Worm (Caenorhabditis elegans) whole organism, dauer: ENCODE data around the gene F45F2.11.

Source experiments
- unc-62 ChIP-seq: sonication (generic microtip); optimal IDR thresholded peaks from 2 replicates; lab custom pipeline; 2017; ENCODE audit warnings: missing biosample characterization, missing genetic modification reagents, missing genetic modification characterization

F45F2.11 gene

DNA sequence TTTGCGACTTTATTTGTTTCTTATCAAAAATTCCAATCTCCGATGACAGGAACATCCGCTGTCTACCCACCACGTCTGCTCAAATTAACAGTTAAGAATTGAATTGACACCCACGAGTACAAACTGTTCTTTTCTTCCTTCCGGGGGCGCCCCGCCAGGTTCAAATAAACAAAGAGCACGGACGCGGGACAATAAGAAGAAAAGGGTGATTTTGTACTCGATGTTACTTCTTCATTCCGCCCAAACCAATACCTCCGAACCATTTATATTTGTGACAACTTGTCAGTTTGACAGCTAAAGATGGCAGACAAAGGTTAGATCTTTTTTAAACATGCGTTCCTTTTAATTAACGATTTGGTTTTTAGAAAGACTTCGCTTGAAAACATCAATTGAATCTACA, 5.1 kb upstream of the F45F2.11 start, which contains the start of gene otpl-6:
Gene otpl-6, plus strand, starts transcription at position 301 of the 400 bp plus-strand sequence.
- TF ChIP-seq unc-62: no peak

DNA sequence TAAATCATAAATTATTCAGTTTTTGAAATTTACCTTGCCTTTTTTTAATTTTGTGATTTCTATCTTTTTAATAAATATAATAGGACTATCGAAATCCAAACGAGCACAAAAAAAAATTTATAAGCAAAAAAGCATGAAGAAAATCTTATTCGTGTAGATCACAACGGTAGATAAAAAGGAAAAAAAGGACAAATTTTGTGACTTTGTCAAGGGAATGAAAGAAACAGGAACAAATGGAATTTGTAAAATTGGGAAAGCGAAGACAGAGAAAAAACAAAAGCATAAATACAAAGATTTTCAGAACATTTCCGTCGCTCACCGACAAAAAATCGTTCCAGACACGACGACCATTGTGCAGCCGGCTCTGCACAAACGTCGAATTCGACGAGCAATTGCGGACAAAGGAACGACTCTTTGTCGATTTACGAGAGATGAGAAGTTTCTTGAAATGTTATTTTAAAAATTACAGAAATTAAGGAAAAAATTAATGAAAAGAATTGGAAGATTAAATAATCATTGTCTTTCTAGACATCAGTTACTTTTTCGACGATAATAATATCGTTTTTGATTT, 1.8 kb downstream of the F45F2.11 start, which contains the start of gene F45F2.10:
Gene F45F2.10, minus strand, starts transcription at position 51 of the 571 bp plus-strand sequence.
- no peak for TF ChIP-seq unc-62

DNA sequence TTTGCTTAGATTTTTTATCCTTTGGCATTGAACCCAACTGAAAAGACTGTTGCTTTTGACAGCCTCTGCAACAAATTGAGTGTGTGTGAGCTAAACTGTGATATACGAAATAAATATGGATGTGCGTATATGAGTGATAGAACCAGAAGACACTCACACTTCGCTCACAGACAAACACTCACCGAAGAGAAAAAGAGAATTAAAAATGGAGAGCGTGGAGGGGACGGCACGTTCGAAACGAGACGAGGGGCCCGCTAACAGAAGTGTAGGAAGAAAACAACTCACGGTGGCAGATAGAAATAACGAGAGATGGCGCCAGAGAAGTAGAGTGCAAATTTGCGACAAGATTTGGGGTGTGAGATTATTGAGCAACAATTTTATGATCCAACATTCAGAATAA, 2.4 kb downstream of the F45F2.11 start:
- no peak for TF ChIP-seq unc-62

DNA sequence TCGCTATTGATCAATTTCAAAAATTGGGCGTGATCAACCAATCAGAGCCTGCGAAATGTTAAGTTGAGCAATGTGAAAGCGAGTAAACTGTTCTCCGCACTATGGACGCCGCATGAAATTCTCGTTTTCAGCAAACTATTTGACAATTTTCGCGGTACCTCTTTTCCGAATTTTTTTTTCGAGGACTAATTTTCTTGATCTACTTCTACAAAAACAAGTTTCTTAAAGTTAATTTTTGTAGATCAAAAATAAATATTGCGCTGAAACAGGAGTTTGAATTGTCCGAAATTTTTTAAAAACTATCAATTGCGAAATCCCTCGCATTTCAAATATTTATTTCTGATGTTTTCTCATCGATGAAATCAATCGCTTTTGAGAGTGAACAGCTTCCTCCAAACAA, 3.0 kb downstream of the F45F2.11 start:
- TF ChIP-seq unc-62: no peak

DNA sequence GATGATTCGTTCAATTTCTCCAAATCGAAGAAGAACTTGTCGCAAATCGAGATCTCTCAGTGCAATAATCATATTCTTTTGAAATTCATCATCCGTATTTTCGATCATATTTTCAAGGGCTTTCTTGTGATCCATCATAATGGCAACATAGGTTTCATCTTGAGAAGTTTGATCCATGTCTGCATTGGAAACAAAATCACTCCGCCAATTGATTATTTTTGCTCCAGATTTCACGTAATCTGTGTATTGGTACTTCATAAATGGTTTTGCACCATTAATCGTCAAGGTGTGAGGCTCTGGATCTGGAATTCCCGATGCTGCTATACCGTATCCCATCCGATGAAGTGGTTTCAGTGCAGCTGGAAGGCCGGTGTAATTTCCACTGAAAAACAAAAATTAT, 4.3 kb downstream of the F45F2.11 start:
- TF ChIP-seq unc-62: no peak

DNA sequence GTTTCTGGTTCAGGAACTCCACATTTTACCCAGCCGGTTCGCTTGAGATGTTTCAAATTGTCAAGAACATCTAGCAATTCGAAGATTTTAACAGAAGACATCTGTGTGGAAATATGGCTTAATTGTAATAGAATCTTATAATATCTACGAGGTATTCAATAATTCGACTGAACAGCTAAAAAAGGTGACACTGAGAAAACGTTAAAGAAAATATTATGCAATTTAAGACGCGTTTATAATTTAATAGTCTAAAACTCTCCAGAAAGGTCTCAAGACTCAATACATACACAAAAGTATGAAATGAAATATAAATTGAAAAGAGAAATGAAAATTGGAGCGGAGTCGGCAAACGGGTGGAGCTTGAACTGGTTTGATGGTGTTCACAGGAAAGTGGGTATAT, 7.3 kb downstream of the F45F2.11 start, which contains the start of gene F45F2.9:
Gene F45F2.9, minus strand, starts transcription at position 101 of the 400 bp plus-strand sequence.
- TF ChIP-seq unc-62: no peak

DNA sequence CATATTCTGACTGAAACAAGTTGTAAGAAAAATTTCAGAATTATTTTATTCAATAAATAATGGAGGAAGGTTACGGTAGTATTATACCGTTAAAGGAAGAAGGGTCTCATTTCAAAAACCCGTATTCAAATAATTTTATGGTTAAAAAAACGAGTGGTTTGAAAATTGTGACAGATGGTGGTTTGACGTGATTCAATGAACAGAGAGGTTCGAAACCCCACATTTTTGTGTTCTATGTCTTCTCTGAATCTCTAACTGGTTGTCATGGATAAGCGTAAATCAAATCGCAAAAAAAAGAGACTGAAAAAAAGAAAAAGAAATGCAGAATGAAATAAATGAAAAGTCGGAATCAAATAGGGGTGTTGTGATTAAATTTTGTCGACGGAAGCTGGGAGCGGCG, 13.4 kb downstream of the F45F2.11 start, which contains the start of gene ZK994.6:
Gene ZK994.6, minus strand, starts transcription at position 101 of the 400 bp plus-strand sequence.
- no peak for TF ChIP-seq unc-62

DNA sequence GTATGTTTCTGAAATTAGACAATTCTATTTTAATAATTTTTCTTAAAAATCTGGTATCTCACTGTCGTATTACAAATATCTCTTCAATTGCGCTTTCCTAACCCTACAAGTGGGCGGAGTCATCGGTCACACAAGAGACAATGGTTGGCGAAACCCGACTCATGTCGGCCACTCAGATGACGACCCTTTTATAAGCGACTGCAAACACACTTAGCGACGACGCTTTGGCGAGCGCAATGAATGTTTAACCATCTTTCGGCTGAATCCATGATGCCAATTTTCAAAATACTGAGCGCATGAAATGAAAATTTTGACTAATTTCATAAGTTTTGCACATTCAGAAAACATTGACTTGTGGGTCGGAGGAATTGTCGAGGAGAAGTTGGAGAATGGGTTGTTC, 20.3 kb downstream of the F45F2.11 start:
- TF ChIP-seq unc-62: no peak

DNA sequence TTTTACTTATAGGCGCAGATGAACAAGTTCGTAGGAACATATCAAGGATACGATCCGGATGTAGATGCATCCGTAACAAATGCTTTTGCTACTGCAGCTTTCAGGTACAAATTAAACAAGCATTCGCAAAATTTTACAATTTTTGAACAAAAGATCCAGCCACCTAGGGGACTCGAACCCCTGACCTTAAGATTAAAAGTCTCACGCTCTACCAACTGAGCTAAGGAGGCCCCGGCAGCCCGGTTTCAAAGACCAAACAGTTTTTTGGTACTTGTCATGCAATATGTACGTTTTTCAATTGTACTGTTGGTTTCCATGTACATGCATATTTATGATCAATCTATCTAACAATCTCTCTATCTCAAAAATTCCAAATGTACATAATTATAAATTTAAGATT, 21.3 kb downstream of the F45F2.11 start:
- TF ChIP-seq unc-62: no peak

DNA sequence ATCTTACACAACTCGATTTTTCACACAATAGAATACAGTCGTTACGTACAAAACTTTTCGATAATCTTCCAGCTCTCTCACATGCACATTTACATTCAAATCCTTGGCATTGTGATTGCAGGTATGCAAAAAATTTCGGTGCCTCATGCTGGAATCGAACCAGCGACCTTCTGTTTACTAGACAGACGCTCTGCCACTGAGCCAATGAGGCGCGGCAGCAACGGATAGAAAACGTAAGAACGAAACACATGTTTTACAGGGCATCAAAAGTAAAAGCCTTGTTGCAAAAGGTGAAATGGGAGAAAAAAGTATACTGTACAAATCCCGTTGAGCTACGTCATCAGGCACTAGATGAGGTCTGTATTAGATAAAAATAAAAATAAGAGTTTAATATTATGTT, 24.7 kb downstream of the F45F2.11 start:
- TF ChIP-seq unc-62: no peak

DNA sequence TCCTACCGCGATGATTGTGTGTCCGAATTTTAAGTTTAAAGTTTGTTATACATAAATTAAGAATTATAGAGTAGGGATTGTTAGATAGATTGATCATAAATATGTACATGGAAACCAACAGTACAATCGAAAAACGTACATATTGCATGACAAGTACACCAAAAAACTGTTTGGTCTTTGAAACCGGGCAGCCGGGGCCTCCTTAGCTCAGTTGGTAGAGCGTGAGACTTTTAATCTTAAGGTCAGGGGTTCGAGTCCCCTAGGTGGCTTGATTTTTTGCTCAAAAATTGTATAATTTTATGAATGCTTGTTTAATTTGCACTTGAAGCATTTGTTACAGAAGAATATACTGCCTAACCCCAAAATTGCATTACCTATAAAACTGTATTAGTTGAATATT, 25.6 kb downstream of the F45F2.11 start:
- no peak for TF ChIP-seq unc-62

DNA sequence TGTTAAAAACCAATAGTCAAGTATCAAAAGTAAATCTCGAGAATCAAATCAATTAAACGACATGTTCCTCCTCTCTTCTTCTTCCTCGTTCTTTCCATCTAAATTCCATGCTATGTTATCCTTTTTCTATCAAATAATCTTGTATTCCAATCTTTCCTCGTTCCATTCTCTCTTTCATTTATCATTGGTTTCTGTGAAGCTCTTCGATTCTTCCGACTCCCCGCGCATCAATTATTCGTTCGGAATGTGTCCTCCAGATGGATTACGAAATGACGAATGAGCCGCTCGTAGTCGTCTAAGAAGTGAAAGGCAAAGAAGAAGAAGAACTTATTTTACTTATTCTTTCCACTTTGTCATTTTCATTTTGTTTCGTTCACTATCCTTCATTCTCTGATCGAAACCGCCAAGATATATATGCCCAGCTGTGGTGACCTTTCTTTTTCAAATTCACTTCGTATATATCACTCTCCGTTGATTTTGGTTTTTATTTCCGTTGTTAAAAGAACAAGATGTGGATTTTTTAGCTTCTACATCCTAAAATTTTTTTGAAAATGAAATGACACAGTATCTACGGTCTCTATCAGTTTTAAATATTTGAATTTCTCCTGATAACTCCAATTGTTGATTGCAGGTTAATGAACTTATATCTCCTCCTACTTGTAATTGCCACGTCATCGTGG, 26.3 kb downstream of the F45F2.11 start, which contains the start of gene pxn-1:
Gene pxn-1, plus strand, starts transcription at position 630 of the 680 bp plus-strand sequence.
- no peak for TF ChIP-seq unc-62

DNA sequence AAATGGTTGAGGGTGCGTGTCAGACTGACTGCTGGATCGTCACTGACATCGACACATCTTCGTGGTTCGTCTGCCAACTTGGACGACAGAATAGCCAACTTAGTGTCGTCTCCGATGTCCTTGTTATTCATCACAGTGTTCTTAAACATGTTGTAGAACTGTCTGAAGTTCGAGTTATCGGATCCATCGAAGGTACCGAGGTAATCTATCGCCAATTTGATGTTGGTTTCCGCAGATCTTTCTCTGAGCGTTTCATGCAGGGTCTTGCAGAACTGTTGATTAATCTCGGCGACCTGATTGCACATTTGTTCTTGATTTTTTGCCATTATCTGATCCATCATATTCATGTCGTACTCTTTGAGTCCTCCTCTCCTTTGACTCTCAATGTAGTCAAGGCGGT, 39.4 kb downstream of the F45F2.11 start:
- TF ChIP-seq unc-62: no peak

DNA sequence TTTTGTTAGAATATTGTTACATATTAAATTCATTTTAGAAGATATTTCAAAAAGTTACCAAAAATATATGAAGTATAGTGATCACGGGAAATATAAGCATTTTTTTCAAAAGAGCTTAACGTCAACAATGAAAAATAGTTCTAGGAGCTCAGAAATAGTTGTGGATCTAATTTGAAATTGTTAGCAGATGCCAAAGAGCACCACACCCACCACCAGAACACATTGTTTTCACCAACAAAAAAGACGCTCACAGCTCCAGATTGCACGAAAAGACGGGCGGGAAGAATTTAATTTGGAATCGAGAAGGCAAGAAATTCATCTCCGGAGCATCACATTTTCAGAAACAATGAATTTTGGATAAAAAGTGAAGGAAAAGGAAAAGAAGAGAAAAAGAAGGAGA, 49.8 kb downstream of the F45F2.11 start, which contains the start of gene gplb-1:
Gene gplb-1, minus strand, starts transcription at position 337 of the 400 bp plus-strand sequence.
- TF ChIP-seq unc-62: no peak
